Fruit fly (Drosophila melanogaster): Measurements from ENCODE around the gene Ptpmeg.

The Ptpmeg gene

dm6 chr3L:329153-329698 is 1.3 kb downstream of the Ptpmeg start (continued):
- TF ChIP-seq CG33557 (GFP tag; optimal IDR thresholded peaks at IDR 0.05) (no peak), CG15514 (GFP tag; optimal IDR thresholded peaks at IDR 0.05) (peak; percentile 64), Gsc (GFP tag; IDR thresholded peaks at IDR 0.05) (no peak), CG1233 (GFP tag; optimal IDR thresholded peaks at IDR 0.05) (no peak), CG16815 (GFP tag; optimal IDR thresholded peaks at IDR 0.05) (no peak), CG7271 (tag; optimal IDR thresholded peaks at IDR 0.05) (no peak), aop (GFP tag; IDR thresholded peaks at IDR 0.05) (no peak), lov (optimal IDR thresholded peaks at IDR 0.05) (no peak), lov (GFP tag; IDR thresholded peaks at IDR 0.05) (no peak), psq (GFP tag; optimal IDR thresholded peaks at IDR 0.05) (no peak), sob (GFP tag; IDR thresholded peaks at IDR 0.05) (0 out of 2 replicates have a peak, but pooled peaks have one; percentile 8), NC2α (GFP tag; optimal IDR thresholded peaks at IDR 0.05) (no peak), Xbp1 (GFP tag; optimal IDR thresholded peaks at IDR 0.05) (no peak), CG6654 (GFP tag; optimal IDR thresholded peaks at IDR 0.05) (no peak), CG18619 (GFP tag; optimal IDR thresholded peaks at IDR 0.05) (no peak), dati (GFP tag; IDR thresholded peaks at IDR 0.05) (no peak), CG9727 (GFP tag; optimal IDR thresholded peaks at IDR 0.05) (no peak), CG9876 (GFP tag; optimal IDR thresholded peaks at IDR 0.05) (no peak), fd102C (GFP tag; optimal IDR thresholded peaks at IDR 0.05) (no peak), CG32772 (GFP tag; IDR thresholded peaks at IDR 0.05) (no peak), Oaz (GFP tag; IDR thresholded peaks at IDR 0.05) (no peak), pum (GFP tag; optimal IDR thresholded peaks at IDR 0.05) (no peak), CG17186 (GFP tag; optimal IDR thresholded peaks at IDR 0.05) (no peak), CG6854 (GFP tag; optimal IDR thresholded peaks at IDR 0.05) (no peak), Sox100B (GFP tag; optimal IDR thresholded peaks at IDR 0.05) (no peak), Six4 (GFP tag; optimal IDR thresholded peaks at IDR 0.05) (no peak), CG12104 (GFP tag; optimal IDR thresholded peaks at IDR 0.05) (peak; percentile 3), Fer3 (tag; optimal IDR thresholded peaks at IDR 0.05) (peak; percentile 26), CG15011 (GFP tag; optimal IDR thresholded peaks at IDR 0.05) (no peak), CG11723 (GFP tag; optimal IDR thresholded peaks at IDR 0.05) (no peak), crc (GFP tag; optimal IDR thresholded peaks at IDR 0.05) (no peak), CG15696 (tag; optimal IDR thresholded peaks at IDR 0.05) (no peak), Dip3 (GFP tag; optimal IDR thresholded peaks at IDR 0.05) (no peak), eve (GFP tag; optimal IDR thresholded peaks at IDR 0.05) (no peak), Hr39 (optimal IDR thresholded peaks at IDR 0.05) (no peak), p53 (GFP tag; optimal IDR thresholded peaks at IDR 0.05) (no peak), Adf1 (GFP tag; IDR thresholded peaks at IDR 0.05) (no peak), CG13424 (tag; optimal IDR thresholded peaks at IDR 0.05) (no peak), CG2678 (tag; optimal IDR thresholded peaks at IDR 0.05) (no peak), grn (GFP tag; optimal IDR thresholded peaks at IDR 0.05) (no peak), CG16813 (GFP tag; IDR thresholded peaks at IDR 0.05; ENCODE audit: partially characterized antibody) (peak; percentile 33; the same call in 1 of the 3 replicates), CG17802 (tag; optimal IDR thresholded peaks at IDR 0.05) (no peak), CG14860 (GFP tag; IDR thresholded peaks at IDR 0.05; ENCODE audit: partially characterized antibody) (peak; percentile 48; the same call in 2 of the 3 replicates), CG4282 (GFP tag; optimal IDR thresholded peaks at IDR 0.05) (no peak), hb (GFP tag; IDR thresholded peaks at IDR 0.05; ENCODE audit: partially characterized antibody) (no peak), CG3995 (GFP tag; optimal IDR thresholded peaks at IDR 0.05) (no peak), CG3281 (GFP tag; optimal IDR thresholded peaks at IDR 0.05) (no peak), peb (GFP tag; IDR thresholded peaks at IDR 0.05) (no peak), CG11504 (tag; optimal IDR thresholded peaks at IDR 0.05) (no peak), shn (GFP tag; optimal IDR thresholded peaks at IDR 0.05) (no peak), repo (GFP tag; optimal IDR thresholded peaks at IDR 0.05) (no peak), H2.0 (GFP tag; IDR thresholded peaks at IDR 0.05) (no peak)

Measured in whole organism, embryonic.